Worm (Caenorhabditis elegans) whole organism, early embryonic: ENCODE data around the gene Y25C1A.6.

Source experiments
- B0310.2 ChIP-seq: sonication (generic microtip); optimal IDR thresholded peaks from 2 replicates; lab custom pipeline; 2016; ENCODE audit warnings: mild to moderate bottlenecking, missing genetic modification characterization, missing compliant biosample characterization
- F13C5.2 ChIP-seq: sonication (generic microtip); optimal IDR thresholded peaks from 2 replicates; lab custom pipeline; 2017; ENCODE audit warnings: mild to moderate bottlenecking, missing genetic modification characterization, inconsistent platforms, missing compliant biosample characterization
- ama-1 ChIP-seq: fragments of 150-350 bp; optimal IDR thresholded peaks from 2 replicates; lab custom pipeline; 2014
- ceh-36 ChIP-seq: sonication (generic microtip); optimal IDR thresholded peaks from 2 replicates; lab custom pipeline; 2016; ENCODE audit warnings: missing genetic modification characterization, inconsistent platforms, missing compliant biosample characterization
- ets-7 ChIP-seq: sonication (generic microtip); optimal IDR thresholded peaks from 2 replicates; lab custom pipeline; 2016; ENCODE audit warnings: missing genotype, missing genetic modification characterization, missing compliant biosample characterization
- flt-1 ChIP-seq: fragments of 200-800 bp; sonication (Bioruptor generic); IDR thresholded peaks from 2 replicates; pipeline ENCODE4 v1.3.6; 2022; ENCODE audit warnings: missing genetic modification characterization, missing compliant biosample characterization
- hmg-4 ChIP-seq: fragments of 200-800 bp; sonication (Bioruptor generic); optimal IDR thresholded peaks from 2 replicates; lab custom pipeline; 2018; ENCODE audit warnings: mild to moderate bottlenecking, missing genetic modification characterization, missing compliant biosample characterization
- hnd-1 ChIP-seq: sonication (generic microtip); optimal IDR thresholded peaks from 2 replicates; lab custom pipeline; 2016; ENCODE audit warnings: missing genetic modification characterization, missing compliant biosample characterization
- pes-1 ChIP-seq: fragments of 200-800 bp; sonication (Bioruptor generic); IDR thresholded peaks from 2 replicates; pipeline ENCODE4 v1.3.6; 2022; ENCODE audit warnings: missing genetic modification reagents, missing genetic modification characterization, missing compliant biosample characterization
- scrt-1 ChIP-seq: fragments of 200-800 bp; sonication (Bioruptor generic); IDR thresholded peaks from 2 replicates; pipeline ENCODE4 v1.3.6; 2022; ENCODE audit warnings: missing genetic modification characterization, missing compliant biosample characterization
- sea-1 ChIP-seq: fragments of 200-800 bp; sonication (Bioruptor generic); conservative IDR thresholded peaks from 2 replicates; pipeline ENCODE4 v1.3.6; 2022; ENCODE audit warnings: missing genetic modification characterization, missing compliant biosample characterization
- tbx-11 ChIP-seq: fragments of 200-800 bp; sonication (Bioruptor generic); IDR thresholded peaks from 2 replicates; pipeline ENCODE4 v1.3.6; 2022; ENCODE audit warnings: missing genetic modification characterization, missing compliant biosample characterization
- tbx-37 ChIP-seq: fragments of 200-800 bp; sonication (Bioruptor generic); conservative IDR thresholded peaks from 2 replicates; pipeline ENCODE4 v1.3.6; 2022; ENCODE audit warnings: missing genetic modification reagents, missing genetic modification characterization, missing compliant biosample characterization
- tra-4 ChIP-seq: sonication (generic microtip); optimal IDR thresholded peaks from 2 replicates; lab custom pipeline; 2017; ENCODE audit warnings: missing genetic modification characterization, missing compliant biosample characterization

ce11 chrII:3045422-3045821 lies 15.5 kb upstream of the Y25C1A.6 start:
- TF ChIP-seq flt-1 (GFP tag; lab: Robert Waterston, UW), result no peak
- TF ChIP-seq scrt-1 (GFP tag; lab: Robert Waterston, UW), result no peak
- no peak for TF ChIP-seq ama-1 (lab: Kevin White, UChicago)
- no peak for TF ChIP-seq B0310.2
- no peak for TF ChIP-seq hmg-4 (GFP tag; lab: Kevin White, UChicago)
- no peak for TF ChIP-seq pes-1 (GFP tag; lab: Robert Waterston, UW)
- TF ChIP-seq tbx-37, result no peak
- no peak for TF ChIP-seq hnd-1
- no peak for TF ChIP-seq ceh-36 (tag; lab: Kevin White, UChicago)
- TF ChIP-seq sea-1 (GFP tag; lab: Robert Waterston, UW), result no peak
- no peak for TF ChIP-seq tbx-11 (GFP tag; lab: Robert Waterston, UW)
- no peak for TF ChIP-seq tra-4 (tag; lab: Kevin White, UChicago)
- TF ChIP-seq F13C5.2 (tag; lab: Kevin White, UChicago), result no peak
- no peak for TF ChIP-seq ets-7 (tag; lab: Kevin White, UChicago)
